Worm (Caenorhabditis elegans) whole organism, early embryonic: ENCODE data around the gene sru-27.
"Not testable (repeated sequence)": the region's sequence is repeated elsewhere in the genome, so short reads cannot be mapped to it uniquely, and the experiment has no call there.

ENCODE experiments used
- aly-1 ChIP-seq: sonication (generic microtip); optimal IDR thresholded peaks from 2 replicates; lab custom pipeline; 2016; ENCODE audit warnings: missing genetic modification characterization, missing compliant biosample characterization
- ets-7 ChIP-seq: sonication (generic microtip); optimal IDR thresholded peaks from 2 replicates; lab custom pipeline; 2016; ENCODE audit warnings: missing genotype, missing genetic modification characterization, missing compliant biosample characterization
- hmbx-1 ChIP-seq: sonication (generic microtip); optimal IDR thresholded peaks from 2 replicates; lab custom pipeline; 2016; ENCODE audit warnings: mild to moderate bottlenecking, missing genetic modification characterization, missing compliant biosample characterization
- hmg-4 ChIP-seq: fragments of 200-800 bp; sonication (Bioruptor generic); optimal IDR thresholded peaks from 2 replicates; lab custom pipeline; 2018; ENCODE audit warnings: mild to moderate bottlenecking, missing genetic modification characterization, missing compliant biosample characterization
- hnd-1 ChIP-seq: sonication (generic microtip); optimal IDR thresholded peaks from 2 replicates; lab custom pipeline; 2016; ENCODE audit warnings: missing genetic modification characterization, missing compliant biosample characterization
- sea-1 ChIP-seq: fragments of 200-800 bp; sonication (Bioruptor generic); conservative IDR thresholded peaks from 2 replicates; pipeline ENCODE4 v1.3.6; 2022; ENCODE audit warnings: missing genetic modification characterization, missing compliant biosample characterization
- tbx-37 ChIP-seq: fragments of 200-800 bp; sonication (Bioruptor generic); conservative IDR thresholded peaks from 2 replicates; pipeline ENCODE4 v1.3.6; 2022; ENCODE audit warnings: missing genetic modification reagents, missing genetic modification characterization, missing compliant biosample characterization
- tra-4 ChIP-seq: sonication (generic microtip); optimal IDR thresholded peaks from 2 replicates; lab custom pipeline; 2017; ENCODE audit warnings: missing genetic modification characterization, missing compliant biosample characterization

- not testable (repeated sequence) for TF ChIP-seq ets-7 (tag; lab: Kevin White, UChicago); hmg-4 (GFP tag; lab: Kevin White, UChicago); sea-1 (GFP tag; lab: Robert Waterston, UW); hmbx-1 (tag; lab: Kevin White, UChicago); aly-1 (tag; lab: Kevin White, UChicago); tbx-37 (GFP tag; lab: Robert Waterston, UW); hnd-1 (tag; lab: Kevin White, UChicago); tra-4 (tag; lab: Kevin White, UChicago)
These were observed 8.4 kb upstream of the sru-27 start for ce11 chrV:1490874-1491273.
